Fruit fly (Drosophila melanogaster) whole organism, prepupa: ENCODE results near the gene pall.

Experiments used
- Blimp-1 ChIP-seq: fragments of 200-800 bp; sonication (Bioruptor generic); optimal IDR thresholded peaks from 3 replicates; lab custom pipeline; 2017; ENCODE audit warnings: missing biosample characterization, missing genetic modification characterization, mild to moderate bottlenecking, moderate library complexity, missing genetic modification reagents
- svp ChIP-seq: fragments of 200-800 bp; sonication (Bioruptor generic); peaks from one replicate; lab custom pipeline; 2016; ENCODE audit warnings: missing biosample characterization, missing genetic modification characterization

- no peak for TF ChIP-seq Blimp-1 (GFP tag; lab: Kevin White, UChicago)
- no peak for TF ChIP-seq svp
Measured at dm6 chr3L:9502856-9503255, 15.3 kb upstream of the pall start.
